Fruit fly (Drosophila melanogaster) whole organism, embryonic: ENCODE results near the gene CG31360.
A peak's percentile ranks its signal among the peaks of the same experiment; 100 is the strongest.

Source experiments
- Asciz ChIP-seq: fragments of 200-800 bp; sonication (Bioruptor generic); optimal IDR thresholded peaks from 2 replicates; lab custom pipeline; 2017; ENCODE audit warnings: missing biosample characterization, mild to moderate bottlenecking, missing genetic modification characterization, missing genetic modification reagents
- CG10209 ChIP-seq: fragments of 200-800 bp; sonication (Bioruptor generic); optimal IDR thresholded peaks from 3 replicates; lab custom pipeline; 2017; ENCODE audit warnings: missing biosample characterization, mild to moderate bottlenecking, missing genetic modification characterization, missing genetic modification reagents
- CG11723 ChIP-seq: fragments of 200-800 bp; sonication (Bioruptor generic); optimal IDR thresholded peaks from 2 replicates; lab custom pipeline; 2017; ENCODE audit warnings: missing biosample characterization, mild to moderate bottlenecking, missing genetic modification characterization
- CG1529 ChIP-seq: fragments of 200-800 bp; sonication (Bioruptor generic); optimal IDR thresholded peaks from 3 replicates; lab custom pipeline; 2018; ENCODE audit warnings: missing biosample characterization, missing genetic modification characterization
- CG1647 ChIP-seq: fragments of 200-800 bp; sonication (Bioruptor generic); optimal IDR thresholded peaks from 3 replicates; lab custom pipeline; 2016; ENCODE audit warnings: missing biosample characterization, missing genetic modification characterization
- CG17359 ChIP-seq: fragments of 200-800 bp; sonication (Bioruptor generic); optimal IDR thresholded peaks from 3 replicates; lab custom pipeline; 2018; ENCODE audit warnings: missing biosample characterization, mild to moderate bottlenecking, missing genetic modification characterization, moderate library complexity
- CG17829 ChIP-seq: fragments of 200-800 bp; optimal IDR thresholded peaks from 2 replicates; lab custom pipeline; 2019; ENCODE audit warnings: missing biosample characterization, mild to moderate bottlenecking, missing genetic modification characterization, moderate library complexity
- CG30431 ChIP-seq: fragments of 200-800 bp; sonication (Bioruptor generic); optimal IDR thresholded peaks from 2 replicates; lab custom pipeline; 2017; ENCODE audit warnings: missing biosample characterization, missing genetic modification characterization
- CG31365 ChIP-seq: fragments of 200-800 bp; sonication (Bioruptor generic); optimal IDR thresholded peaks from 2 replicates; lab custom pipeline; 2018; ENCODE audit warnings: missing biosample characterization, mild to moderate bottlenecking, missing genetic modification characterization
- CG32767 ChIP-seq: fragments of 200-800 bp; sonication (Bioruptor generic); IDR thresholded peaks from 2 replicates; pipeline ENCODE4 v1.3.6; 2022; ENCODE audit warnings: missing biosample characterization, missing genetic modification characterization
- CG6254 ChIP-seq: fragments of 200-800 bp; sonication (Bioruptor generic); optimal IDR thresholded peaks from 3 replicates; lab custom pipeline; 2017; ENCODE audit warnings: mild to moderate bottlenecking, missing biosample characterization, missing genetic modification reagents, missing genetic modification characterization
- CG6854 ChIP-seq: fragments of 200-800 bp; sonication (Bioruptor generic); optimal IDR thresholded peaks from 3 replicates; lab custom pipeline; 2017; ENCODE audit warnings: missing biosample characterization, mild to moderate bottlenecking, missing genetic modification characterization
- CG7839 ChIP-seq: fragments of 200-800 bp; sonication (Bioruptor generic); optimal IDR thresholded peaks from 3 replicates; lab custom pipeline; 2018; ENCODE audit warnings: missing biosample characterization, mild to moderate bottlenecking, missing genetic modification characterization, moderate library complexity
- CG8089 ChIP-seq: fragments of 200-800 bp; sonication (Bioruptor generic); optimal IDR thresholded peaks from 3 replicates; lab custom pipeline; 2016; ENCODE audit warnings: missing biosample characterization, missing genetic modification characterization
- CG9215 ChIP-seq: fragments of 200-800 bp; sonication (Bioruptor generic); IDR thresholded peaks from 2 replicates; pipeline ENCODE4 v1.3.6; 2022; ENCODE audit warnings: missing biosample characterization, missing genetic modification characterization
- CG9932 ChIP-seq: fragments of 200-800 bp; sonication (Bioruptor generic); IDR thresholded peaks from 2 replicates; pipeline ENCODE4 v1.3.6; 2022; ENCODE audit warnings: missing biosample characterization, missing genetic modification characterization
- CrebB ChIP-seq: fragments of 200-800 bp; sonication (Bioruptor generic); optimal IDR thresholded peaks from 3 replicates; lab custom pipeline; 2018; ENCODE audit warnings: missing biosample characterization, mild to moderate bottlenecking, missing genetic modification characterization
- Dll ChIP-seq: fragments of 200-800 bp; sonication (Bioruptor generic); IDR thresholded peaks from 4 replicates; pipeline ENCODE4 v1.3.6; 2022; ENCODE audit warnings: missing biosample characterization, missing genetic modification characterization; ENCODE audit not compliant: partially characterized antibody
- Eip74EF ChIP-seq, 2 experiments: fragments of 200-800 bp in 1 of 2; fragments of >200 bp in 1 of 2; sonication (Bioruptor generic) in 1 of 2; optimal IDR thresholded peaks; 2 replicates each; lab custom pipeline; 2017 to 2019; ENCODE audit warnings: missing biosample characterization in 2 of 2, missing genetic modification characterization in 2 of 2, mild to moderate bottlenecking in 1 of 2, moderate library complexity in 1 of 2
- Gsc ChIP-seq: fragments of 200-800 bp; sonication (Bioruptor generic); IDR thresholded peaks from 2 replicates; pipeline ENCODE4 v1.3.6; 2022; ENCODE audit warnings: missing biosample characterization, missing genetic modification characterization
- Hr39 ChIP-seq: fragments of >200 bp; optimal IDR thresholded peaks from 2 replicates; lab custom pipeline; 2017
- Hr51 ChIP-seq, 2 experiments: fragments of 200-800 bp; sonication (Bioruptor generic); optimal IDR thresholded peaks; 2 replicates in 1 of 2; 3 replicates in 1 of 2; lab custom pipeline; 2016 to 2018; ENCODE audit warnings: missing biosample characterization in 2 of 2, missing genetic modification characterization in 2 of 2, mild to moderate bottlenecking in 1 of 2, moderate library complexity in 1 of 2
- Lpt ChIP-seq: fragments of >200 bp; optimal IDR thresholded peaks from 2 replicates; lab custom pipeline; 2018; ENCODE audit warnings: missing biosample characterization, missing genetic modification characterization
- MESR4 ChIP-seq: fragments of 200-800 bp; sonication (Bioruptor generic); optimal IDR thresholded peaks from 2 replicates; lab custom pipeline; 2018; ENCODE audit warnings: missing biosample characterization, mild to moderate bottlenecking, missing genetic modification characterization, moderate library complexity
- Myb ChIP-seq: fragments of 200-800 bp; sonication (Bioruptor generic); optimal IDR thresholded peaks from 2 replicates; lab custom pipeline; 2016; ENCODE audit warnings: missing biosample characterization, missing genetic modification characterization
- Nf-YB ChIP-seq: fragments of 200-800 bp; sonication (Bioruptor generic); optimal IDR thresholded peaks from 3 replicates; lab custom pipeline; 2019; ENCODE audit warnings: missing biosample characterization, mild to moderate bottlenecking, missing genetic modification characterization, moderate library complexity
- Pdp1 ChIP-seq, 2 experiments: fragments of 200-800 bp; sonication (Bioruptor generic); optimal IDR thresholded peaks; 3 replicates each; lab custom pipeline; 2016; ENCODE audit warnings: missing biosample characterization in 2 of 2, missing genetic modification characterization in 2 of 2, mild to moderate bottlenecking in 1 of 2, moderate library complexity in 1 of 2
- Rfx ChIP-seq: fragments of 200-800 bp; sonication (Bioruptor generic); IDR thresholded peaks from 2 replicates; pipeline ENCODE4 v1.3.6; 2022; ENCODE audit warnings: missing biosample characterization, missing genetic modification characterization
- Sry-δ ChIP-seq: fragments of 200-800 bp; sonication (Bioruptor generic); optimal IDR thresholded peaks from 2 replicates; lab custom pipeline; 2016; ENCODE audit warnings: missing biosample characterization, missing genetic modification characterization
- Ssrp ChIP-seq: fragments of 200-800 bp; sonication (Bioruptor generic); optimal IDR thresholded peaks from 2 replicates; lab custom pipeline; 2018; ENCODE audit warnings: missing biosample characterization, mild to moderate bottlenecking, missing genetic modification characterization, moderate library complexity
- Trl ChIP-seq, 3 experiments: fragments of >200 bp in 2 of 3; fragments of 200-800 bp in 1 of 3; sonication (Bioruptor generic) in 1 of 3; optimal IDR thresholded peaks; 2 replicates in 1 of 3; 3 replicates in 2 of 3; lab custom pipeline; 2016 to 2017; ENCODE audit warnings: missing biosample characterization in 1 of 3, missing genetic modification characterization in 1 of 3
- Xbp1 ChIP-seq: fragments of 200-800 bp; sonication (Bioruptor generic); optimal IDR thresholded peaks from 3 replicates; lab custom pipeline; 2016; ENCODE audit warnings: missing biosample characterization, mild to moderate bottlenecking, missing genetic modification characterization
- ato ChIP-seq: fragments of 200-800 bp; sonication (Bioruptor generic); IDR thresholded peaks from 2 replicates; pipeline ENCODE4 v1.3.6; 2022; ENCODE audit warnings: missing biosample characterization, missing genetic modification characterization; ENCODE audit not compliant: partially characterized antibody
- br ChIP-seq: fragments of >200 bp; optimal IDR thresholded peaks from 2 replicates; lab custom pipeline; 2017
- chm ChIP-seq: fragments of 200-800 bp; sonication (Bioruptor generic); IDR thresholded peaks from 2 replicates; pipeline ENCODE4 v1.3.6; 2022; ENCODE audit warnings: missing biosample characterization, missing genetic modification characterization
- dm ChIP-seq: fragments of 200-800 bp; sonication (Bioruptor generic); optimal IDR thresholded peaks from 3 replicates; lab custom pipeline; 2016; ENCODE audit warnings: missing biosample characterization, missing genetic modification characterization
- emc ChIP-seq: fragments of 200-800 bp; sonication (Bioruptor generic); optimal IDR thresholded peaks from 2 replicates; lab custom pipeline; 2016; ENCODE audit warnings: missing biosample characterization, missing genetic modification characterization
- fd96Cb ChIP-seq: fragments of 200-800 bp; sonication (Bioruptor generic); optimal IDR thresholded peaks from 2 replicates; lab custom pipeline; 2018; ENCODE audit warnings: missing biosample characterization, mild to moderate bottlenecking, missing genetic modification characterization, moderate library complexity
- gt ChIP-seq: fragments of 200-800 bp; sonication (Bioruptor generic); IDR thresholded peaks from 2 replicates; pipeline ENCODE4 v1.3.6; 2022; ENCODE audit warnings: missing biosample characterization, missing genetic modification characterization
- hth ChIP-seq: fragments of >200 bp; optimal IDR thresholded peaks from 2 replicates; lab custom pipeline; 2017; ENCODE audit warnings: inconsistent platforms
- jigr1 ChIP-seq: fragments of 200-800 bp; sonication (Bioruptor generic); IDR thresholded peaks from 3 replicates; pipeline ENCODE4 v1.3.6; 2022; ENCODE audit warnings: missing biosample characterization, missing genetic modification characterization
- nerfin-1 ChIP-seq: fragments of 200-800 bp; sonication (Bioruptor generic); optimal IDR thresholded peaks from 3 replicates; lab custom pipeline; 2019; ENCODE audit warnings: missing biosample characterization, mild to moderate bottlenecking, missing genetic modification characterization, moderate library complexity
- nerfin-2 ChIP-seq: fragments of 200-800 bp; sonication (Bioruptor generic); IDR thresholded peaks from 2 replicates; pipeline ENCODE4 v1.3.6; 2022; ENCODE audit warnings: missing biosample characterization, missing genetic modification characterization; ENCODE audit not compliant: partially characterized antibody
- pfk ChIP-seq: fragments of 200-800 bp; sonication (Bioruptor generic); optimal IDR thresholded peaks from 2 replicates; lab custom pipeline; 2018; ENCODE audit warnings: missing biosample characterization, mild to moderate bottlenecking, missing genetic modification characterization, moderate library complexity
- psq ChIP-seq: fragments of 200-800 bp; sonication (Bioruptor generic); optimal IDR thresholded peaks from 2 replicates; lab custom pipeline; 2017; ENCODE audit warnings: missing biosample characterization, missing genetic modification characterization
- sc ChIP-seq, 3 experiments: fragments of >200 bp in 2 of 3; fragments of 200-800 bp in 1 of 3; sonication (Bioruptor generic) in 1 of 3; optimal IDR thresholded peaks; 2 replicates in 2 of 3; 3 replicates in 1 of 3; lab custom pipeline; 2017; ENCODE audit warnings: mild to moderate bottlenecking in 1 of 3, missing biosample characterization in 1 of 3, missing genetic modification characterization in 1 of 3, missing genetic modification reagents in 1 of 3
- scrt ChIP-seq: fragments of 200-800 bp; sonication (Bioruptor generic); optimal IDR thresholded peaks from 2 replicates; lab custom pipeline; 2018; ENCODE audit warnings: missing biosample characterization, mild to moderate bottlenecking, missing genetic modification characterization, moderate library complexity
- sens-2 ChIP-seq: fragments of 200-800 bp; sonication (Bioruptor generic); IDR thresholded peaks from 2 replicates; pipeline ENCODE4 v1.3.6; 2022; ENCODE audit warnings: missing biosample characterization, missing genetic modification characterization
- trh ChIP-seq: fragments of 200-800 bp; sonication (Bioruptor generic); optimal IDR thresholded peaks from 2 replicates; lab custom pipeline; 2016; ENCODE audit warnings: missing biosample characterization, missing genetic modification characterization
- ttk ChIP-seq: fragments of 200-800 bp; sonication (Bioruptor generic); IDR thresholded peaks from 2 replicates; pipeline ENCODE4 v2.1.2; 2022; ENCODE audit warnings: missing biosample characterization, missing genetic modification characterization

Gene CG31360

dm6 chr3R:17680639-17681302, 4.1 kb upstream of the CG31360 start (continued):
- TF ChIP-seq sens-2 (no peak), gt (no peak), nerfin-1 (peak; percentile 38), dm (GFP tag; lab: Kevin White, UChicago) (peak; percentile 22), nerfin-2 (GFP tag; lab: Robert Waterston, UW) (no peak), Asciz (GFP tag; lab: Kevin White, UChicago) (peak; percentile 57), CG7839 (tag; lab: Kevin White, UChicago) (peak; percentile 50), Rfx (GFP tag; lab: Robert Waterston, UW) (no peak), CG31365 (no peak), CG1529 (GFP tag; lab: Kevin White, UChicago) (peak; percentile 43), CG9215 (no peak), Pdp1 (GFP tag; optimal IDR thresholded peaks at IDR 0.05; lab: Kevin White, UChicago) (peak in 1 of 2 experiments; percentile 7), ato (GFP tag; lab: Robert Waterston, UW) (no peak), Dll (GFP tag; lab: Robert Waterston, UW) (no peak), Ssrp (peak; percentile 63), CG10209 (GFP tag; lab: Kevin White, UChicago) (peak; percentile 38), trh (GFP tag; lab: Kevin White, UChicago) (no peak), Lpt (GFP tag; lab: Kevin White, UChicago) (no peak), Hr39 (lab: Kevin White, UChicago) (no peak), CG17829 (tag; lab: Kevin White, UChicago) (peak; percentile 49), sc (optimal IDR thresholded peaks at IDR 0.05; lab: Kevin White, UChicago) (no peak), sc (GFP tag; optimal IDR thresholded peaks at IDR 0.05; lab: Kevin White, UChicago) (peak; percentile 31), CG1647 (GFP tag; lab: Kevin White, UChicago) (no peak), MESR4 (GFP tag; lab: Kevin White, UChicago) (no peak), CG9932 (GFP tag; lab: Robert Waterston, UW) (0 out of 2 replicates have a peak, but pooled peaks have one; percentile 10), CG11723 (GFP tag; lab: Kevin White, UChicago) (peak; percentile 30), hth (no peak), br (lab: Kevin White, UChicago) (no peak), CG6254 (peak; percentile 48), Xbp1 (GFP tag; lab: Kevin White, UChicago) (peak; percentile 55), CG6854 (GFP tag; lab: Kevin White, UChicago) (no peak), Hr51 (GFP tag; optimal IDR thresholded peaks at IDR 0.05; lab: Kevin White, UChicago) (peak in 1 of 2 experiments; percentile 51), Myb (GFP tag; lab: Kevin White, UChicago) (no peak), chm (GFP tag; lab: Robert Waterston, UW) (no peak), CrebB (no peak), CG30431 (GFP tag; lab: Kevin White, UChicago) (no peak), psq (GFP tag; lab: Kevin White, UChicago) (no peak), fd96Cb (tag; lab: Kevin White, UChicago) (peak; percentile 40), CG17359 (tag; lab: Kevin White, UChicago) (peak; percentile 18)

- TF ChIP-seq emc (GFP tag; lab: Kevin White, UChicago) (no peak), CG8089 (GFP tag; lab: Kevin White, UChicago) (no peak), jigr1 (GFP tag; lab: Robert Waterston, UW) (no peak), ttk (no peak), pfk (GFP tag; lab: Kevin White, UChicago) (no peak), Gsc (GFP tag; lab: Robert Waterston, UW) (no peak), CG32767 (GFP tag; lab: Robert Waterston, UW) (no peak), Sry-δ (GFP tag; lab: Kevin White, UChicago) (no peak), Eip74EF (GFP tag; optimal IDR thresholded peaks at IDR 0.05; lab: Kevin White, UChicago) (no peak), scrt (GFP tag; lab: Kevin White, UChicago) (no peak), Nf-YB (GFP tag; lab: Kevin White, UChicago) (no peak), Trl (optimal IDR thresholded peaks at IDR 0.05; lab: Kevin White, UChicago) (peak; percentile 43 to 57), Trl (GFP tag; optimal IDR thresholded peaks at IDR 0.05; lab: Kevin White, UChicago) (no peak)
These were observed 3.2 kb upstream of the CG31360 start for dm6 chr3R:17681611-17682243.
